Worm (Caenorhabditis elegans): ENCODE data around the gene H23N18.5.

DNA sequence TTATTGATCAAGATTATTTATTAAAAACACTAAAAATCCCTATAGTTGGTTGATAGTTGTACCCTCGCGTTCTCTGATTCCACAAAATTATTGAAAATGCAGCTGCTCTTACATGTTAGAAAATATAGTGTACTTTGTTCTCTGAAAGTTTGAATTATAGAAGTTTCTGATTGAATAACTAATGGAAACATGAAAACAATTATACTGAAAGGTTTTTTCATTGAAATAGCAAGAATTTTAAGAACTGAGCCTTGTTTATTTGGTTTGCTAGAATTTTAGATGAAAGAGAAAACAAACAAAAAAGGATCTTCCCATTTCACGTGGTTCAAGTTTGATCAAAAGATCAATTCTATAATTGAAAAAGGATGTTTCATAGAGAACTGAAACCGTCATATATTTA lies 44.6 kb downstream of the H23N18.5 start:
- TF ChIP-seq nhr-237 (tag; optimal IDR thresholded peaks at IDR 0.05) (no peak), R02D3.7 (tag; optimal IDR thresholded peaks at IDR 0.05) (no peak), snpc-4 (tag; optimal IDR thresholded peaks at IDR 0.05) (no peak), mdl-1 (tag; optimal IDR thresholded peaks at IDR 0.05) (no peak), unc-62 (GFP tag; optimal IDR thresholded peaks at IDR 0.05) (no peak), nhr-77 (tag; optimal IDR thresholded peaks at IDR 0.05) (no peak), mab-5 (tag; optimal IDR thresholded peaks at IDR 0.05) (no peak), elt-3 (tag; optimal IDR thresholded peaks at IDR 0.05) (no peak), nhr-11 (tag; optimal IDR thresholded peaks at IDR 0.05) (no peak), fos-1 (tag; optimal IDR thresholded peaks at IDR 0.05) (no peak), unc-55 (GFP tag; optimal IDR thresholded peaks at IDR 0.05) (no peak), nhr-12 (tag; optimal IDR thresholded peaks at IDR 0.05) (no peak), lin-11 (tag; optimal IDR thresholded peaks at IDR 0.05) (no peak), lin-39 (tag; optimal IDR thresholded peaks at IDR 0.05) (no peak)

Measured in whole organism, L2 larva.